Fruit fly (Drosophila melanogaster) whole organism, embryonic: ENCODE data around the gene Hexo2.

ENCODE experiments used
- CG10543 ChIP-seq: fragments of 200-800 bp; sonication (Bioruptor generic); optimal IDR thresholded peaks from 3 replicates; lab custom pipeline; 2017; ENCODE audit warnings: missing biosample characterization, mild to moderate bottlenecking, missing genetic modification characterization, moderate library complexity
- CG12219 ChIP-seq: fragments of 200-800 bp; sonication (Bioruptor generic); optimal IDR thresholded peaks from 3 replicates; lab custom pipeline; 2018; ENCODE audit warnings: missing biosample characterization, mild to moderate bottlenecking, missing genetic modification characterization
- CG14667 ChIP-seq: fragments of 200-800 bp; sonication (Bioruptor generic); IDR thresholded peaks from 2 replicates; pipeline ENCODE4 v1.3.6; 2022; ENCODE audit warnings: missing biosample characterization, missing genetic modification characterization
- CG15269 ChIP-seq: fragments of 200-800 bp; sonication (Bioruptor generic); optimal IDR thresholded peaks from 2 replicates; lab custom pipeline; 2018; ENCODE audit warnings: missing biosample characterization, mild to moderate bottlenecking, missing genetic modification characterization, moderate library complexity
- CG15479 ChIP-seq: fragments of 200-800 bp; sonication (Bioruptor generic); optimal IDR thresholded peaks from 3 replicates; lab custom pipeline; 2019; ENCODE audit warnings: missing biosample characterization, mild to moderate bottlenecking, missing genetic modification characterization, moderate library complexity
- CG16779 ChIP-seq: fragments of 200-800 bp; sonication (Bioruptor generic); IDR thresholded peaks from 2 replicates; pipeline ENCODE4 v1.3.6; 2022; ENCODE audit warnings: missing biosample characterization, missing genetic modification characterization
- CG17328 ChIP-seq: fragments of 200-800 bp; sonication (Bioruptor generic); IDR thresholded peaks from 2 replicates; pipeline ENCODE4 v1.3.6; 2022; ENCODE audit warnings: missing biosample characterization, missing genetic modification characterization
- CG17361 ChIP-seq: fragments of 200-800 bp; sonication (Bioruptor generic); IDR thresholded peaks from 3 replicates; pipeline ENCODE4 v1.3.6; 2022; ENCODE audit warnings: missing biosample characterization, missing genetic modification characterization
- CG1792 ChIP-seq: fragments of 200-800 bp; sonication (Bioruptor generic); optimal IDR thresholded peaks from 2 replicates; lab custom pipeline; 2016; ENCODE audit warnings: missing biosample characterization, missing genetic modification characterization
- CG2875 ChIP-seq: fragments of 200-800 bp; sonication (Bioruptor generic); optimal IDR thresholded peaks from 2 replicates; lab custom pipeline; 2017; ENCODE audit warnings: missing biosample characterization, mild to moderate bottlenecking, missing genetic modification characterization, missing genetic modification reagents
- CG32767 ChIP-seq: fragments of 200-800 bp; sonication (Bioruptor generic); IDR thresholded peaks from 2 replicates; pipeline ENCODE4 v1.3.6; 2022; ENCODE audit warnings: missing biosample characterization, missing genetic modification characterization
- CG3407 ChIP-seq: fragments of 200-800 bp; sonication (Bioruptor generic); optimal IDR thresholded peaks from 2 replicates; lab custom pipeline; 2018; ENCODE audit warnings: missing biosample characterization, mild to moderate bottlenecking, missing genetic modification characterization
- CG6654 ChIP-seq: fragments of 200-800 bp; sonication (Bioruptor generic); optimal IDR thresholded peaks from 2 replicates; lab custom pipeline; 2017; ENCODE audit warnings: missing biosample characterization, mild to moderate bottlenecking, missing genetic modification characterization
- CG8765 ChIP-seq: fragments of 200-800 bp; sonication (Bioruptor generic); IDR thresholded peaks from 2 replicates; pipeline ENCODE4 v1.3.6; 2022; ENCODE audit warnings: missing biosample characterization, missing genetic modification characterization
- CG8944 ChIP-seq: fragments of 200-800 bp; sonication (Bioruptor generic); optimal IDR thresholded peaks from 3 replicates; lab custom pipeline; 2016; ENCODE audit warnings: missing biosample characterization, missing genetic modification characterization
- CG9437 ChIP-seq: fragments of 200-800 bp; sonication (Bioruptor generic); optimal IDR thresholded peaks from 2 replicates; lab custom pipeline; 2018; ENCODE audit warnings: missing biosample characterization, mild to moderate bottlenecking, missing genetic modification characterization
- CG9817 ChIP-seq: fragments of 200-800 bp; sonication (Bioruptor generic); optimal IDR thresholded peaks from 2 replicates; lab custom pipeline; 2018; ENCODE audit warnings: missing biosample characterization, mild to moderate bottlenecking, missing genetic modification characterization, moderate library complexity
- Camta ChIP-seq: fragments of 200-800 bp; sonication (Bioruptor generic); optimal IDR thresholded peaks from 2 replicates; lab custom pipeline; 2016; ENCODE audit warnings: missing biosample characterization, missing genetic modification characterization
- Dad ChIP-seq: fragments of 200-800 bp; sonication (Bioruptor generic); optimal IDR thresholded peaks from 3 replicates; lab custom pipeline; 2016; ENCODE audit warnings: missing biosample characterization, missing genetic modification characterization
- Dbx ChIP-seq: fragments of 200-800 bp; sonication (Bioruptor generic); IDR thresholded peaks from 3 replicates; pipeline ENCODE4 v1.3.6; 2022; ENCODE audit warnings: missing biosample characterization, missing genetic modification characterization
- Dip3 ChIP-seq: fragments of 200-800 bp; sonication (Bioruptor generic); optimal IDR thresholded peaks from 3 replicates; lab custom pipeline; 2016; ENCODE audit warnings: missing biosample characterization, missing genetic modification characterization
- Dref ChIP-seq: fragments of 200-800 bp; sonication (Bioruptor generic); IDR thresholded peaks from 2 replicates; pipeline ENCODE4 v1.3.6; 2022; ENCODE audit warnings: missing biosample characterization, missing genetic modification characterization
- Elba2 ChIP-seq: fragments of 200-800 bp; sonication (Bioruptor generic); optimal IDR thresholded peaks from 3 replicates; lab custom pipeline; 2016; ENCODE audit warnings: missing biosample characterization, missing genetic modification characterization
- Ets65A ChIP-seq: fragments of 200-800 bp; sonication (Bioruptor generic); peaks from one replicate; lab custom pipeline; 2016; ENCODE audit warnings: missing biosample characterization, missing genetic modification characterization
- Lpt ChIP-seq: fragments of >200 bp; optimal IDR thresholded peaks from 2 replicates; lab custom pipeline; 2018; ENCODE audit warnings: missing biosample characterization, missing genetic modification characterization
- MBD-R2 ChIP-seq: fragments of 200-800 bp; sonication (Bioruptor generic); IDR thresholded peaks from 2 replicates; pipeline ENCODE4 v1.3.6; 2022; ENCODE audit warnings: missing biosample characterization, missing genetic modification characterization
- Mrtf ChIP-seq: fragments of 200-800 bp; sonication (Bioruptor generic); IDR thresholded peaks from 3 replicates; pipeline ENCODE4 v1.3.6; 2022; ENCODE audit warnings: missing biosample characterization, missing genetic modification characterization
- Oaz ChIP-seq: fragments of 200-800 bp; sonication (Bioruptor generic); IDR thresholded peaks from 2 replicates; pipeline ENCODE4 v1.3.6; 2022; ENCODE audit warnings: missing biosample characterization, missing genetic modification characterization
- Scr ChIP-seq: fragments of 200-800 bp; sonication (Bioruptor generic); IDR thresholded peaks from 2 replicates; pipeline ENCODE4 v1.3.6; 2022; ENCODE audit warnings: missing biosample characterization, missing genetic modification characterization; ENCODE audit not compliant: partially characterized antibody
- Taf1 ChIP-seq: fragments of 200-800 bp; sonication (Bioruptor generic); IDR thresholded peaks from 2 replicates; pipeline ENCODE4 v1.3.6; 2022; ENCODE audit warnings: missing biosample characterization, missing genetic modification characterization
- Xbp1 ChIP-seq: fragments of 200-800 bp; sonication (Bioruptor generic); optimal IDR thresholded peaks from 3 replicates; lab custom pipeline; 2016; ENCODE audit warnings: missing biosample characterization, mild to moderate bottlenecking, missing genetic modification characterization
- amos ChIP-seq: fragments of 200-800 bp; sonication (Bioruptor generic); IDR thresholded peaks from 2 replicates; pipeline ENCODE4 v1.3.6; 2022; ENCODE audit warnings: missing biosample characterization, missing genetic modification characterization; ENCODE audit not compliant: partially characterized antibody
- ato ChIP-seq: fragments of 200-800 bp; sonication (Bioruptor generic); IDR thresholded peaks from 2 replicates; pipeline ENCODE4 v1.3.6; 2022; ENCODE audit warnings: missing biosample characterization, missing genetic modification characterization; ENCODE audit not compliant: partially characterized antibody
- btn ChIP-seq: fragments of 200-800 bp; sonication (Bioruptor generic); optimal IDR thresholded peaks from 2 replicates; lab custom pipeline; 2016; ENCODE audit warnings: missing biosample characterization, missing genetic modification characterization
- eve ChIP-seq, 2 experiments: fragments of >200 bp; optimal IDR thresholded peaks; 2 replicates each; lab custom pipeline; 2017; ENCODE audit warnings: missing biosample characterization in 2 of 2, missing genetic modification characterization in 2 of 2
- gem ChIP-seq: fragments of 200-800 bp; sonication (Bioruptor generic); optimal IDR thresholded peaks from 2 replicates; lab custom pipeline; 2019; ENCODE audit warnings: missing biosample characterization, mild to moderate bottlenecking, missing genetic modification characterization, moderate library complexity
- gro ChIP-seq: fragments of 200-800 bp; sonication (Bioruptor generic); optimal IDR thresholded peaks from 2 replicates; lab custom pipeline; 2016; ENCODE audit warnings: missing biosample characterization, missing genetic modification characterization
- gsb-n ChIP-seq: fragments of 200-800 bp; sonication (Bioruptor generic); optimal IDR thresholded peaks from 3 replicates; lab custom pipeline; 2018; ENCODE audit warnings: missing biosample characterization, mild to moderate bottlenecking, missing genetic modification characterization
- ham ChIP-seq: fragments of 200-800 bp; sonication (Bioruptor generic); IDR thresholded peaks from 2 replicates; pipeline ENCODE4 v1.3.6; 2022; ENCODE audit warnings: missing biosample characterization, missing genetic modification characterization
- hb ChIP-seq: fragments of 200-800 bp; sonication (Bioruptor generic); IDR thresholded peaks from 3 replicates; pipeline ENCODE4 v1.3.6; 2022; ENCODE audit warnings: missing biosample characterization, missing genetic modification characterization; ENCODE audit not compliant: partially characterized antibody
- jigr1 ChIP-seq: fragments of 200-800 bp; sonication (Bioruptor generic); IDR thresholded peaks from 3 replicates; pipeline ENCODE4 v1.3.6; 2022; ENCODE audit warnings: missing biosample characterization, missing genetic modification characterization
- mirr ChIP-seq: fragments of 200-800 bp; sonication (Bioruptor generic); optimal IDR thresholded peaks from 3 replicates; lab custom pipeline; 2018; ENCODE audit warnings: missing biosample characterization, mild to moderate bottlenecking, missing genetic modification characterization
- oc ChIP-seq: fragments of 200-800 bp; sonication (Bioruptor generic); optimal IDR thresholded peaks from 2 replicates; lab custom pipeline; 2018; ENCODE audit warnings: missing biosample characterization, mild to moderate bottlenecking, missing genetic modification characterization, moderate library complexity
- pan ChIP-seq, 4 experiments: fragments of >200 bp in 3 of 4; fragments of 200-800 bp in 1 of 4; sonication (Bioruptor generic) in 1 of 4; optimal IDR thresholded peaks in 3 of 4; IDR thresholded peaks in 1 of 4; 2 replicates each; pipeline versions ENCODE4 v1.3.6 to Lab custom; 2017 to 2022; ENCODE audit warnings: missing biosample characterization in 2 of 4, missing genetic modification characterization in 2 of 4, mixed read lengths in 1 of 4
- phol ChIP-seq: fragments of 200-800 bp; sonication (Bioruptor generic); optimal IDR thresholded peaks from 3 replicates; lab custom pipeline; 2018; ENCODE audit warnings: missing biosample characterization, mild to moderate bottlenecking, missing genetic modification characterization, moderate library complexity
- pzg ChIP-seq: fragments of 200-800 bp; sonication (Bioruptor generic); optimal IDR thresholded peaks from 3 replicates; lab custom pipeline; 2018; ENCODE audit warnings: missing biosample characterization, mild to moderate bottlenecking, missing genetic modification characterization, moderate library complexity
- ro ChIP-seq: fragments of 200-800 bp; sonication (Bioruptor generic); IDR thresholded peaks from 2 replicates; pipeline ENCODE4 v1.3.6; 2022; ENCODE audit warnings: missing biosample characterization, missing genetic modification characterization
- shn ChIP-seq: fragments of 200-800 bp; sonication (Bioruptor generic); optimal IDR thresholded peaks from 3 replicates; lab custom pipeline; 2016; ENCODE audit warnings: missing biosample characterization, missing genetic modification characterization
- slp2 ChIP-seq: fragments of 200-800 bp; sonication (Bioruptor generic); optimal IDR thresholded peaks from 2 replicates; lab custom pipeline; 2016; ENCODE audit warnings: missing biosample characterization, missing genetic modification characterization
- sr ChIP-seq: fragments of 200-800 bp; sonication (Bioruptor generic); IDR thresholded peaks from 3 replicates; pipeline ENCODE4 v1.3.6; 2022; ENCODE audit warnings: missing biosample characterization, missing genetic modification characterization
- sug ChIP-seq: fragments of 200-800 bp; optimal IDR thresholded peaks from 2 replicates; lab custom pipeline; 2019; ENCODE audit warnings: missing biosample characterization, mild to moderate bottlenecking, missing genetic modification characterization, moderate library complexity

Gene Hexo2

dm6 chrX:8690003-8690402, 19.4 kb upstream of the Hexo2 start, which contains the start of the genes Ppt1 and Ogg1 (continued):
- peak; percentile 48 for TF ChIP-seq gro (GFP tag; lab: Kevin White, UChicago)
- TF ChIP-seq CG3407, result no peak
- no peak for TF ChIP-seq gsb-n (tag; lab: Kevin White, UChicago)
- peak; percentile 54 for TF ChIP-seq Camta
- peak; percentile 55 for TF ChIP-seq phol
- peak; percentile 44; the same call in 1 of the 2 replicates for TF ChIP-seq amos
- TF ChIP-seq CG14667, result no peak
- TF ChIP-seq gem (tag; lab: Kevin White, UChicago), result peak; percentile 60
- TF ChIP-seq Lpt (GFP tag; lab: Kevin White, UChicago), result no peak
- TF ChIP-seq CG10543 (GFP tag; lab: Kevin White, UChicago), result peak; percentile 33
- TF ChIP-seq sug (tag; lab: Kevin White, UChicago), result peak; percentile 60
- peak; percentile 44 for TF ChIP-seq Dad (GFP tag; lab: Kevin White, UChicago)
- TF ChIP-seq ham (GFP tag; lab: Robert Waterston, UW), result no peak
- peak; percentile 23; the same call in 1 of the 3 replicates for TF ChIP-seq Mrtf (GFP tag; lab: Robert Waterston, UW)
- TF ChIP-seq pan (optimal IDR thresholded peaks at IDR 0.05; lab: Kevin White, UChicago), result no peak
- TF ChIP-seq pan (GFP tag; optimal IDR thresholded peaks at IDR 0.05 in 1 of 2, IDR thresholded peaks at IDR 0.05 in 1 of 2), result peak in 1 of 2 experiments; percentile 10
- TF ChIP-seq Elba2 (GFP tag; lab: Kevin White, UChicago), result peak; percentile 10
- no peak for TF ChIP-seq CG2875 (GFP tag; lab: Kevin White, UChicago)
- TF ChIP-seq Scr (GFP tag; lab: Robert Waterston, UW), result peak; percentile 60
- peak; percentile 77 for TF ChIP-seq CG17328
- TF ChIP-seq CG9817 (tag; lab: Kevin White, UChicago), result peak; percentile 51
- TF ChIP-seq CG16779 (GFP tag; lab: Robert Waterston, UW), result no peak
- TF ChIP-seq hb (GFP tag; lab: Robert Waterston, UW), result no peak
- TF ChIP-seq Xbp1 (GFP tag; lab: Kevin White, UChicago), result peak; percentile 62
- no peak for TF ChIP-seq jigr1 (GFP tag; lab: Robert Waterston, UW)
- 0 out of 3 replicates have a peak, but pooled peaks have one; percentile 55 for TF ChIP-seq Dbx (GFP tag; lab: Robert Waterston, UW)
- no peak; the same call in none of the 2 replicates for TF ChIP-seq Dref (GFP tag; lab: Robert Waterston, UW)
- TF ChIP-seq CG17361 (GFP tag; lab: Robert Waterston, UW), result peak; percentile 37; the same call in 1 of the 3 replicates
- TF ChIP-seq CG1792 (GFP tag; lab: Kevin White, UChicago), result peak; percentile 2
- no peak for TF ChIP-seq Oaz (GFP tag; lab: Robert Waterston, UW)
- no peak for TF ChIP-seq CG12219 (GFP tag; lab: Kevin White, UChicago)
- no peak for TF ChIP-seq CG9437 (GFP tag; lab: Kevin White, UChicago)
- TF ChIP-seq CG15269, result peak; percentile 42
- TF ChIP-seq eve (GFP tag; optimal IDR thresholded peaks at IDR 0.05; lab: Kevin White, UChicago), result peak in 1 of 2 experiments; percentile 87
- TF ChIP-seq slp2 (GFP tag; lab: Kevin White, UChicago), result peak; percentile 9
- peak; percentile 56 for TF ChIP-seq shn
- TF ChIP-seq btn, result no peak
- peak; percentile 54 for TF ChIP-seq CG15479 (GFP tag; lab: Kevin White, UChicago)
- TF ChIP-seq Dip3, result peak; percentile 47
- no peak for TF ChIP-seq ro
- no peak for TF ChIP-seq CG6654 (GFP tag; lab: Kevin White, UChicago)
- TF ChIP-seq oc (tag; lab: Kevin White, UChicago), result no peak
- TF ChIP-seq Taf1 (GFP tag; lab: Robert Waterston, UW), result no peak
- peak; percentile 54 for TF ChIP-seq CG8944 (GFP tag; lab: Kevin White, UChicago)
- TF ChIP-seq CG32767 (GFP tag; lab: Robert Waterston, UW), result no peak
- TF ChIP-seq mirr (GFP tag; lab: Kevin White, UChicago), result no peak
- TF ChIP-seq sr, result no peak
- peak; percentile 80 for TF ChIP-seq MBD-R2 (GFP tag; lab: Robert Waterston, UW)
- TF ChIP-seq ato, result no peak
- TF ChIP-seq pzg (GFP tag; lab: Kevin White, UChicago), result peak; percentile 64
- no peak for TF ChIP-seq CG8765 (GFP tag; lab: Robert Waterston, UW)
- TF ChIP-seq Ets65A (GFP tag; lab: Kevin White, UChicago), result peak; percentile 93
